Fruit fly (Drosophila melanogaster) whole organism, embryonic: ENCODE results near the gene mRpL51.
A peak's percentile ranks its signal among the peaks of the same experiment; 100 is the strongest.

Source experiments
- Asciz ChIP-seq: fragments of 200-800 bp; sonication (Bioruptor generic); optimal IDR thresholded peaks from 2 replicates; lab custom pipeline; 2017; ENCODE audit warnings: missing biosample characterization, mild to moderate bottlenecking, missing genetic modification characterization, missing genetic modification reagents
- BEAF-32 ChIP-seq: fragments of 200-800 bp; sonication (Bioruptor generic); optimal IDR thresholded peaks from 3 replicates; lab custom pipeline; 2017; ENCODE audit warnings: missing biosample characterization, missing genetic modification characterization, mild to moderate bottlenecking, moderate library complexity, missing genetic modification reagents
- BtbVII ChIP-seq: fragments of 200-800 bp; sonication (Bioruptor generic); optimal IDR thresholded peaks from 3 replicates; lab custom pipeline; 2017; ENCODE audit warnings: missing biosample characterization, mild to moderate bottlenecking, missing genetic modification characterization
- CG10267 ChIP-seq: fragments of 200-800 bp; sonication (Bioruptor generic); optimal IDR thresholded peaks from 2 replicates; lab custom pipeline; 2018; ENCODE audit warnings: missing biosample characterization, mild to moderate bottlenecking, missing genetic modification characterization, moderate library complexity
- CG10565 ChIP-seq: fragments of 200-800 bp; sonication (Bioruptor generic); optimal IDR thresholded peaks from 3 replicates; lab custom pipeline; 2016; ENCODE audit warnings: missing biosample characterization, mild to moderate bottlenecking, missing genetic modification characterization
- CG11085 ChIP-seq: fragments of 200-800 bp; sonication (Bioruptor generic); IDR thresholded peaks from 2 replicates; pipeline ENCODE4 v1.3.6; 2022; ENCODE audit warnings: missing biosample characterization, missing genetic modification characterization
- CG14050 ChIP-seq: fragments of 200-800 bp; sonication (Bioruptor generic); IDR thresholded peaks from 3 replicates; pipeline ENCODE4 v1.3.6; 2022; ENCODE audit warnings: missing biosample characterization, missing genetic modification characterization
- CG1529 ChIP-seq: fragments of 200-800 bp; sonication (Bioruptor generic); optimal IDR thresholded peaks from 3 replicates; lab custom pipeline; 2018; ENCODE audit warnings: missing biosample characterization, missing genetic modification characterization
- CG15479 ChIP-seq: fragments of 200-800 bp; sonication (Bioruptor generic); optimal IDR thresholded peaks from 3 replicates; lab custom pipeline; 2019; ENCODE audit warnings: missing biosample characterization, mild to moderate bottlenecking, missing genetic modification characterization, moderate library complexity
- CG1602 ChIP-seq: fragments of 200-800 bp; sonication (Bioruptor generic); optimal IDR thresholded peaks from 3 replicates; lab custom pipeline; 2016; ENCODE audit warnings: missing biosample characterization, missing genetic modification characterization
- CG17359 ChIP-seq: fragments of 200-800 bp; sonication (Bioruptor generic); optimal IDR thresholded peaks from 3 replicates; lab custom pipeline; 2018; ENCODE audit warnings: missing biosample characterization, mild to moderate bottlenecking, missing genetic modification characterization, moderate library complexity
- CG2116 ChIP-seq: fragments of 200-800 bp; sonication (Bioruptor generic); optimal IDR thresholded peaks from 3 replicates; lab custom pipeline; 2018; ENCODE audit warnings: missing biosample characterization, mild to moderate bottlenecking, missing genetic modification characterization
- CG2875 ChIP-seq: fragments of 200-800 bp; sonication (Bioruptor generic); optimal IDR thresholded peaks from 2 replicates; lab custom pipeline; 2017; ENCODE audit warnings: missing biosample characterization, mild to moderate bottlenecking, missing genetic modification characterization, missing genetic modification reagents
- CG32772 ChIP-seq: fragments of 200-800 bp; sonication (Bioruptor generic); IDR thresholded peaks from 2 replicates; pipeline ENCODE4 v1.3.6; 2022; ENCODE audit warnings: missing biosample characterization, missing genetic modification characterization
- CG3281 ChIP-seq: fragments of 200-800 bp; sonication (Bioruptor generic); optimal IDR thresholded peaks from 3 replicates; lab custom pipeline; 2017; ENCODE audit warnings: missing biosample characterization, mild to moderate bottlenecking, missing genetic modification characterization
- CG34376 ChIP-seq: fragments of 200-800 bp; sonication (Bioruptor generic); optimal IDR thresholded peaks from 2 replicates; lab custom pipeline; 2018; ENCODE audit warnings: missing biosample characterization, mild to moderate bottlenecking, missing genetic modification characterization
- CG3726 ChIP-seq: fragments of 200-800 bp; sonication (Bioruptor generic); IDR thresholded peaks from 3 replicates; pipeline ENCODE4, ENCODE4 v1.3.6; 2022; ENCODE audit warnings: missing biosample characterization, missing genetic modification characterization
- CG3847 ChIP-seq: fragments of 200-800 bp; sonication (Bioruptor generic); IDR thresholded peaks from 2 replicates; pipeline ENCODE4 v1.3.6; 2022; ENCODE audit warnings: missing biosample characterization, missing genetic modification characterization
- CG3995 ChIP-seq: fragments of 200-800 bp; sonication (Bioruptor generic); optimal IDR thresholded peaks from 3 replicates; lab custom pipeline; 2016; ENCODE audit warnings: missing biosample characterization, missing genetic modification characterization
- CG4854 ChIP-seq: fragments of 200-800 bp; sonication (Bioruptor generic); optimal IDR thresholded peaks from 2 replicates; lab custom pipeline; 2016; ENCODE audit warnings: missing biosample characterization, missing genetic modification characterization, inconsistent platforms
- CG7839 ChIP-seq: fragments of 200-800 bp; sonication (Bioruptor generic); optimal IDR thresholded peaks from 3 replicates; lab custom pipeline; 2018; ENCODE audit warnings: missing biosample characterization, mild to moderate bottlenecking, missing genetic modification characterization, moderate library complexity
- Doc3 ChIP-seq: fragments of 200-800 bp; sonication (Bioruptor generic); IDR thresholded peaks from 3 replicates; pipeline ENCODE4 v1.3.6; 2022; ENCODE audit warnings: missing biosample characterization, missing genetic modification characterization; ENCODE audit not compliant: partially characterized antibody
- Dp ChIP-seq: fragments of 200-800 bp; sonication (Bioruptor generic); optimal IDR thresholded peaks from 2 replicates; lab custom pipeline; 2018; ENCODE audit warnings: missing biosample characterization, mild to moderate bottlenecking, missing genetic modification characterization, moderate library complexity
- E2f2 ChIP-seq: fragments of 200-800 bp; sonication (Bioruptor generic); IDR thresholded peaks from 2 replicates; pipeline ENCODE4 v1.3.6; 2022; ENCODE audit warnings: missing biosample characterization, missing genetic modification characterization
- Eip74EF ChIP-seq, 2 experiments: fragments of 200-800 bp in 1 of 2; fragments of >200 bp in 1 of 2; sonication (Bioruptor generic) in 1 of 2; optimal IDR thresholded peaks; 2 replicates each; lab custom pipeline; 2017 to 2019; ENCODE audit warnings: missing biosample characterization in 2 of 2, missing genetic modification characterization in 2 of 2, mild to moderate bottlenecking in 1 of 2, moderate library complexity in 1 of 2
- Fer3 ChIP-seq: fragments of 200-800 bp; sonication (Bioruptor generic); optimal IDR thresholded peaks from 2 replicates; lab custom pipeline; 2018; ENCODE audit warnings: missing biosample characterization, mild to moderate bottlenecking, missing genetic modification characterization, moderate library complexity
- HLH54F ChIP-seq: fragments of 200-800 bp; sonication (Bioruptor generic); optimal IDR thresholded peaks from 3 replicates; lab custom pipeline; 2016; ENCODE audit warnings: missing biosample characterization, missing genetic modification characterization
- Hey ChIP-seq: fragments of 200-800 bp; sonication (Bioruptor generic); optimal IDR thresholded peaks from 3 replicates; lab custom pipeline; 2018; ENCODE audit warnings: missing biosample characterization, mild to moderate bottlenecking, missing genetic modification characterization
- Hr3 ChIP-seq: fragments of 200-800 bp; sonication (Bioruptor generic); optimal IDR thresholded peaks from 3 replicates; lab custom pipeline; 2016; ENCODE audit warnings: missing biosample characterization, missing genetic modification characterization
- Hsf ChIP-seq: fragments of 200-800 bp; sonication (Bioruptor generic); optimal IDR thresholded peaks from 3 replicates; lab custom pipeline; 2016; ENCODE audit warnings: missing biosample characterization, missing genetic modification characterization
- MESR4 ChIP-seq: fragments of 200-800 bp; sonication (Bioruptor generic); optimal IDR thresholded peaks from 2 replicates; lab custom pipeline; 2018; ENCODE audit warnings: missing biosample characterization, mild to moderate bottlenecking, missing genetic modification characterization, moderate library complexity
- Med ChIP-seq: fragments of 200-800 bp; sonication (Bioruptor generic); peaks from one replicate; lab custom pipeline; 2016; ENCODE audit warnings: missing biosample characterization, missing genetic modification characterization, mild to moderate bottlenecking, inconsistent platforms, moderate library complexity
- Nf-YA ChIP-seq: fragments of 200-800 bp; sonication (Bioruptor generic); IDR thresholded peaks from 2 replicates; pipeline ENCODE4 v1.3.6; 2022; ENCODE audit warnings: missing biosample characterization, missing genetic modification characterization
- Nf-YB ChIP-seq: fragments of 200-800 bp; sonication (Bioruptor generic); optimal IDR thresholded peaks from 3 replicates; lab custom pipeline; 2019; ENCODE audit warnings: missing biosample characterization, mild to moderate bottlenecking, missing genetic modification characterization, moderate library complexity
- Sox102F ChIP-seq: fragments of 200-800 bp; sonication (Bioruptor generic); optimal IDR thresholded peaks from 2 replicates; lab custom pipeline; 2018; ENCODE audit warnings: missing biosample characterization, mild to moderate bottlenecking, missing genetic modification characterization, moderate library complexity
- Sry-β ChIP-seq: fragments of 200-800 bp; sonication (Bioruptor generic); optimal IDR thresholded peaks from 2 replicates; lab custom pipeline; 2018; ENCODE audit warnings: missing biosample characterization, mild to moderate bottlenecking, missing genetic modification characterization, moderate library complexity
- chif ChIP-seq, 2 experiments: fragments of 200-800 bp; sonication (Bioruptor generic); optimal IDR thresholded peaks; 3 replicates each; lab custom pipeline; 2016; ENCODE audit warnings: missing biosample characterization in 2 of 2, missing genetic modification characterization in 2 of 2
- chn ChIP-seq: fragments of 200-800 bp; sonication (Bioruptor generic); optimal IDR thresholded peaks from 2 replicates; lab custom pipeline; 2016; ENCODE audit warnings: missing biosample characterization, missing genetic modification characterization
- ci ChIP-seq: fragments of 200-800 bp; sonication (Bioruptor generic); IDR thresholded peaks from 3 replicates; pipeline ENCODE4 v1.3.6; 2022; ENCODE audit warnings: missing biosample characterization, missing genetic modification characterization
- crp ChIP-seq, 2 experiments: fragments of 200-800 bp; sonication (Bioruptor generic); optimal IDR thresholded peaks; 2 replicates in 1 of 2; 3 replicates in 1 of 2; lab custom pipeline; 2017; ENCODE audit warnings: missing biosample characterization in 2 of 2, missing genetic modification characterization in 2 of 2, mild to moderate bottlenecking in 1 of 2, moderate library complexity in 1 of 2
- ems ChIP-seq: fragments of 200-800 bp; sonication (Bioruptor generic); optimal IDR thresholded peaks from 3 replicates; lab custom pipeline; 2016; ENCODE audit warnings: missing biosample characterization, missing genetic modification characterization
- knrl ChIP-seq: fragments of 200-800 bp; sonication (Bioruptor generic); IDR thresholded peaks from 3 replicates; pipeline ENCODE4 v1.3.6; 2022; ENCODE audit warnings: missing biosample characterization, missing genetic modification characterization; ENCODE audit not compliant: partially characterized antibody
- nau ChIP-seq: fragments of 200-800 bp; sonication (Bioruptor generic); optimal IDR thresholded peaks from 3 replicates; lab custom pipeline; 2017; ENCODE audit warnings: missing biosample characterization, mild to moderate bottlenecking, missing genetic modification characterization, missing genetic modification reagents
- otp ChIP-seq: fragments of 200-800 bp; sonication (Bioruptor generic); IDR thresholded peaks from 3 replicates; pipeline ENCODE4, ENCODE4 v1.3.6; 2022; ENCODE audit warnings: missing biosample characterization, missing genetic modification characterization
- pho ChIP-seq: fragments of 200-800 bp; sonication (Bioruptor generic); optimal IDR thresholded peaks from 2 replicates; lab custom pipeline; 2016; ENCODE audit warnings: missing biosample characterization, missing genetic modification characterization
- sim ChIP-seq: fragments of 200-800 bp; sonication (Bioruptor generic); IDR thresholded peaks from 2 replicates; pipeline ENCODE4 v1.3.6; 2022; ENCODE audit warnings: missing biosample characterization, missing genetic modification characterization
- stwl ChIP-seq: fragments of 200-800 bp; sonication (Bioruptor generic); optimal IDR thresholded peaks from 3 replicates; lab custom pipeline; 2018; ENCODE audit warnings: missing biosample characterization, mild to moderate bottlenecking, missing genetic modification characterization, moderate library complexity
- sug ChIP-seq: fragments of 200-800 bp; optimal IDR thresholded peaks from 2 replicates; lab custom pipeline; 2019; ENCODE audit warnings: missing biosample characterization, mild to moderate bottlenecking, missing genetic modification characterization, moderate library complexity
- trem ChIP-seq: fragments of 200-800 bp; optimal IDR thresholded peaks from 3 replicates; lab custom pipeline; 2019; ENCODE audit warnings: missing biosample characterization, mild to moderate bottlenecking, missing genetic modification characterization, moderate library complexity
- vvl ChIP-seq: fragments of 200-800 bp; sonication (Bioruptor generic); IDR thresholded peaks from 2 replicates; pipeline ENCODE4 v1.3.6; 2022; ENCODE audit warnings: missing biosample characterization, missing genetic modification characterization

Gene mRpL51

dm6 chr2L:8488735-8489134 is 28.4 kb downstream of the mRpL51 start, which contains the start of gene CG13088 (continued):
- TF ChIP-seq CG3281: no peak
- TF ChIP-seq vvl (GFP tag; lab: Robert Waterston, UW): peak; percentile 75
- TF ChIP-seq Hr3 (GFP tag; lab: Kevin White, UChicago): peak; percentile 14
- TF ChIP-seq trem (tag; lab: Kevin White, UChicago): peak; percentile 70
- no peak for TF ChIP-seq CG7839 (tag; lab: Kevin White, UChicago)
- no peak for TF ChIP-seq CG14050 (GFP tag; lab: Robert Waterston, UW)
- TF ChIP-seq knrl (GFP tag; lab: Robert Waterston, UW): peak; percentile 28; the same call in 1 of the 3 replicates
- TF ChIP-seq MESR4 (GFP tag; lab: Kevin White, UChicago): peak; percentile 39
- 0 out of 3 replicates have a peak, but pooled peaks have one; percentile 37 for TF ChIP-seq ci
- TF ChIP-seq sim (GFP tag; lab: Robert Waterston, UW): no peak
- TF ChIP-seq BtbVII (GFP tag; lab: Kevin White, UChicago): no peak
- peak; percentile 23 for TF ChIP-seq chn
- TF ChIP-seq Sox102F (GFP tag; lab: Kevin White, UChicago): peak; percentile 3
- no peak for TF ChIP-seq Sry-β (GFP tag; lab: Kevin White, UChicago)
- peak; percentile 96 for TF ChIP-seq E2f2
- no peak for TF ChIP-seq Nf-YA (GFP tag; lab: Robert Waterston, UW)
- TF ChIP-seq CG1529 (GFP tag; lab: Kevin White, UChicago): no peak
- TF ChIP-seq Fer3 (tag; lab: Kevin White, UChicago): no peak
- peak; percentile 6 for TF ChIP-seq CG1602
- TF ChIP-seq HLH54F (GFP tag; lab: Kevin White, UChicago): peak; percentile 55
- TF ChIP-seq Hey: no peak
- no peak for TF ChIP-seq Nf-YB
- TF ChIP-seq Dp (GFP tag; lab: Kevin White, UChicago): peak; percentile 96
- TF ChIP-seq stwl: peak; percentile 93
- TF ChIP-seq CG17359: peak; percentile 18
- peak; percentile 28 for TF ChIP-seq sug (tag; lab: Kevin White, UChicago)
- peak; percentile 14 to 17 for TF ChIP-seq chif (GFP tag; optimal IDR thresholded peaks at IDR 0.05; lab: Kevin White, UChicago)
- peak; percentile 36 for TF ChIP-seq Hsf (GFP tag; lab: Kevin White, UChicago)
- no peak for TF ChIP-seq otp (GFP tag; lab: Robert Waterston, UW)
- TF ChIP-seq CG15479: no peak
- TF ChIP-seq Asciz (GFP tag; lab: Kevin White, UChicago): peak; percentile 3
- no peak for TF ChIP-seq CG32772
- TF ChIP-seq CG3995: peak; percentile 87
- TF ChIP-seq CG34376 (GFP tag; lab: Kevin White, UChicago): no peak
- peak; percentile 21 for TF ChIP-seq BEAF-32 (GFP tag; lab: Kevin White, UChicago)
- no peak for TF ChIP-seq CG3726 (GFP tag; lab: Robert Waterston, UW)
- no peak for TF ChIP-seq nau (GFP tag; lab: Kevin White, UChicago)
- TF ChIP-seq Eip74EF (GFP tag; optimal IDR thresholded peaks at IDR 0.05; lab: Kevin White, UChicago): no peak
- no peak for TF ChIP-seq CG11085 (GFP tag; lab: Robert Waterston, UW)
- TF ChIP-seq CG10267: peak; percentile 98
- peak; percentile 69 to 95 for TF ChIP-seq crp (GFP tag; optimal IDR thresholded peaks at IDR 0.05; lab: Kevin White, UChicago)
- peak; percentile 89 for TF ChIP-seq Med (GFP tag; lab: Kevin White, UChicago)
- TF ChIP-seq CG2116 (GFP tag; lab: Kevin White, UChicago): peak; percentile 61
- TF ChIP-seq CG10565: no peak
- TF ChIP-seq CG2875 (GFP tag; lab: Kevin White, UChicago): peak; percentile 16
- peak; percentile 67 for TF ChIP-seq CG3847
- peak; percentile 20 for TF ChIP-seq CG4854 (GFP tag; lab: Kevin White, UChicago)
- TF ChIP-seq ems (GFP tag; lab: Kevin White, UChicago): peak; percentile 32
- peak; percentile 32 for TF ChIP-seq pho (GFP tag; lab: Kevin White, UChicago)
- TF ChIP-seq Doc3 (GFP tag; lab: Robert Waterston, UW): no peak
